Worm (Caenorhabditis elegans): Measurements from ENCODE around the gene R07B1.5.
A peak's percentile ranks its signal among the peaks of the same experiment; 100 is the strongest.

R07B1.5 gene

ce11 chrX:9837989-9838541, 25.3 kb upstream of the R07B1.5 start, which contains the start of gene ipla-2 (continued):
- TF ChIP-seq Y116A8C.19 (tag; optimal IDR thresholded peaks at IDR 0.05; ENCODE audit: borderline replicate concordance) (no peak), snu-23 (GFP tag; optimal IDR thresholded peaks at IDR 0.05) (peak; percentile 88), ets-5 (GFP tag; IDR thresholded peaks at IDR 0.05) (no peak), mdl-1 (tag; optimal IDR thresholded peaks at IDR 0.05) (peak in 1 of 2 experiments; percentile 92), lin-14 (GFP tag; optimal IDR thresholded peaks at IDR 0.05) (peak; percentile 94), nhr-85 (tag) (peak; percentile 69), sox-4 (tag; optimal IDR thresholded peaks at IDR 0.05) (no peak), pqm-1 (tag; optimal IDR thresholded peaks at IDR 0.05) (no peak), zag-1 (tag; optimal IDR thresholded peaks at IDR 0.05) (no peak), nhr-77 (tag; optimal IDR thresholded peaks at IDR 0.05) (no peak), rnt-1 (tag; optimal IDR thresholded peaks at IDR 0.05) (peak; percentile 55), nhr-90 (tag; optimal IDR thresholded peaks at IDR 0.05; ENCODE audit: poor library complexity) (peak; percentile 28), jun-1 (tag; optimal IDR thresholded peaks at IDR 0.05) (peak; percentile 47), swsn-7 (tag; optimal IDR thresholded peaks at IDR 0.05) (peak; percentile 70), sptf-1 (tag; optimal IDR thresholded peaks at IDR 0.05) (no peak), nhr-237 (tag; optimal IDR thresholded peaks at IDR 0.05) (no peak), nhr-84 (tag; optimal IDR thresholded peaks at IDR 0.05) (no peak), fkh-4 (tag; optimal IDR thresholded peaks at IDR 0.05; ENCODE audit: borderline replicate concordance) (no peak), ceh-88 (GFP tag; IDR thresholded peaks at IDR 0.05) (no peak), elt-3 (tag; optimal IDR thresholded peaks at IDR 0.05) (no peak), C04F5.9 (tag; optimal IDR thresholded peaks at IDR 0.05) (no peak), C34B4.2 (tag; optimal IDR thresholded peaks at IDR 0.05) (no peak), efl-3 (GFP tag; optimal IDR thresholded peaks at IDR 0.05) (no peak), ces-1 (GFP tag; optimal IDR thresholded peaks at IDR 0.05) (no peak), zip-4 (GFP tag; optimal IDR thresholded peaks at IDR 0.05) (no peak), lir-3 (tag; optimal IDR thresholded peaks at IDR 0.05; ENCODE audit: poor library complexity) (no peak), aly-2 (tag; optimal IDR thresholded peaks at IDR 0.05) (no peak), lin-13 (GFP tag; optimal IDR thresholded peaks at IDR 0.05) (peak; percentile 67), unc-86 (tag; optimal IDR thresholded peaks at IDR 0.05) (no peak), tlp-1 (tag; optimal IDR thresholded peaks at IDR 0.05) (no peak), hlh-17 (GFP tag; optimal IDR thresholded peaks at IDR 0.05; ENCODE audit: borderline replicate concordance) (no peak), fos-1 (tag; optimal IDR thresholded peaks at IDR 0.05) (no peak), C16A3.4 (tag; optimal IDR thresholded peaks at IDR 0.05) (peak; percentile 65), ztf-11 (tag; optimal IDR thresholded peaks at IDR 0.05) (no peak), fkh-10 (GFP tag; optimal IDR thresholded peaks at IDR 0.05) (peak; percentile 46), pag-3 (tag; optimal IDR thresholded peaks at IDR 0.05; ENCODE audit: borderline replicate concordance, insufficient read depth) (peak; percentile 50), unc-130 (tag; optimal IDR thresholded peaks at IDR 0.05) (no peak), ama-1 (optimal IDR thresholded peaks at IDR 0.05) (no peak), mef-2 (tag; optimal IDR thresholded peaks at IDR 0.05) (peak; percentile 9), unc-30 (tag; optimal IDR thresholded peaks at IDR 0.05) (no peak), lin-35 (GFP tag; optimal IDR thresholded peaks at IDR 0.05) (peak; percentile 26 to 75), nhr-71 (tag; optimal IDR thresholded peaks at IDR 0.05) (peak; percentile 82), grh-1 (GFP tag; IDR thresholded peaks at IDR 0.05) (no peak), egl-27 (tag; optimal IDR thresholded peaks at IDR 0.05) (no peak), xbp-1 (tag; optimal IDR thresholded peaks at IDR 0.05) (peak; percentile 59), elt-2 (tag; optimal IDR thresholded peaks at IDR 0.05) (no peak), nhr-11 (tag; optimal IDR thresholded peaks at IDR 0.05) (no peak), ceh-8 (GFP tag; optimal IDR thresholded peaks at IDR 0.05) (peak; percentile 32), ceh-82 (tag; optimal IDR thresholded peaks at IDR 0.05) (peak in 2 of 3 experiments; percentile 11 to 70), mep-1 (tag; optimal IDR thresholded peaks at IDR 0.05) (peak; percentile 81), dpl-1 (GFP tag; optimal IDR thresholded peaks at IDR 0.05) (peak; percentile 40 to 59 (median 48)), fkh-8 (tag; optimal IDR thresholded peaks at IDR 0.05) (peak; percentile 77)

Measured in whole organism, L1 larva.